Worm (Caenorhabditis elegans): ENCODE results near the gene elmd-1.
"Not testable (repeated sequence)": the region's sequence is repeated elsewhere in the genome, so short reads cannot be mapped to it uniquely, and the experiment has no call there.

elmd-1 gene

DNA sequence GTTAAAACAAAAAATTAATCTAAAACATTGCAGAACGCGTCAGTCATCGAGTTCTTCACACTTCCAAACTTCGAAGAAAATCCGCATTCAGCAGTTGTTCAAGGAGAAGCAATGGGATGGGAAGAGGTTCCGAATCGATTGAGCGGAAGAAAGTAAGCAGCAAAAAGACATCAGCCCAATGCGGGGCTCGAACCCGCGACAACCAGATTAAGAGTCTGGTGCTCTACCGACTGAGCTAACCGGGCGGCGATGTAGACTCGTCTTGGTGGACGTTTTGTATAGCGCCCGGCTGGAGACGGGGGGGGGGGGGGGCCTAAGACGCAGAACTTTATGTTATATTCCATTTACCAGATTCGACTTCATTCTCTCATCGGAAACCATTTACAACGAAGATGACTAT is 37.0 kb downstream of the elmd-1 start (continued):
- TF ChIP-seq madf-5 (GFP tag; IDR thresholded peaks at IDR 0.05) (0 out of 4 replicates have a peak, but pooled peaks of 1 of the 2 experiments have one; percentile 49), ztf-7 (tag; optimal IDR thresholded peaks at IDR 0.05) (no peak), F49E8.2 (tag; optimal IDR thresholded peaks at IDR 0.05; ENCODE audit: borderline replicate concordance) (no peak), zfp-3 (GFP tag; conservative IDR thresholded peaks at IDR 0.05) (peak; percentile 54; the same call in 1 of the 2 replicates), lin-1 (GFP tag; IDR thresholded peaks at IDR 0.05) (peak; percentile 22; the same call in 1 of the 2 replicates), dmd-8 (GFP tag; IDR thresholded peaks at IDR 0.05) (peak; percentile 63; the same call in 1 of the 2 replicates), spr-1 (tag; optimal IDR thresholded peaks at IDR 0.05) (no peak), ctbp-1 (GFP tag; IDR thresholded peaks at IDR 0.05) (0 out of 2 replicates have a peak, but pooled peaks have one; percentile 43), mdt-29 (GFP tag; IDR thresholded peaks at IDR 0.05) (0 out of 2 replicates have a peak, but pooled peaks have one; percentile 14), php-3 (GFP tag; IDR thresholded peaks at IDR 0.05) (0 out of 2 replicates have a peak, but pooled peaks have one; percentile 14)

DNA sequence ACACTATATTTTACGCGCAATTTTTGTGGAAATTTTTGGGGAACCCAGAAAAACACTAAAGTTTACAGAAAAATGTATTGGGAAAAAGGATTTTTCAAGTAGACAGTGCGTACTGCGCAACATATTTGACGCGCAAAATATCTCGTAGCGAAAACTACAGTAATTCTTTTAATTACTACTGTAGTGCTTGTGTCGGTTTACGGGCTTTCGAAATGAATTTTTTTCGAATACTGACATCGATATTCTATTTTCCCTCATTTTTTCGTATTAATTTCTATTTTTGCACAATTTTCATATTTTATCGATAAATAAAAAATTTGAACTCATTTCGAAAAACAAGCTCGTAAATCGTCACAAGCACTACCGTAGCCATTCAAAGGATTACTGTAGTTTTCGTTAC is 38.9 kb downstream of the elmd-1 start:
- TF ChIP-seq spr-3 (GFP tag; optimal IDR thresholded peaks at IDR 0.05) (no peak), nhr-6 (tag; optimal IDR thresholded peaks at IDR 0.05) (no peak), php-3 (GFP tag; IDR thresholded peaks at IDR 0.05) (no peak), ceh-28 (tag; optimal IDR thresholded peaks at IDR 0.05) (no peak), unc-62 (GFP tag; optimal IDR thresholded peaks at IDR 0.05 in 1 of 2) (peak in 1 of 2 experiments; percentile 95), unc-62 (tag; optimal IDR thresholded peaks at IDR 0.05) (no peak), skn-1 (tag; optimal IDR thresholded peaks at IDR 0.05) (no peak), ceh-32 (tag; optimal IDR thresholded peaks at IDR 0.05; ENCODE audit: poor library complexity) (no peak)

DNA sequence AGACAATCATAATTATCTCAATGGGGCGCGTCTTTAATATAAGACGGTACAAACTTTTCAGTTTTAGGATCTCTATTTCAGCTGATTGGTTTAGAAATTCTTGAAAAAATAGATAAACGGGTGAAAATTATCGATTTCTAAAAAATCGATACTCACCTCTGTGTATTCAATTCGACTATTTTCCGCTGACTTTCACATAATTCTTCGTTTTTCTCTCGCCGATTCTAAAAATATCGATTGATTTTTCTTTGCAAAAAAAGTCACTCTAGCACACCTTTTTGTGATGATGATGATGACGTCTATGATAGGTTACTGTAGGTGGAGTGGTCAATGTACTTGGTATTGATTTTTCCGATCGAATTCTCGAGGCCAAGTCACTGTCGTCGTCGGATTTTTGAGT is 40.0 kb downstream of the elmd-1 start:
- TF ChIP-seq ceh-28 (tag; optimal IDR thresholded peaks at IDR 0.05), result peak; percentile 82
- no peak for TF ChIP-seq arid-1 (GFP tag; conservative IDR thresholded peaks at IDR 0.05)

DNA sequence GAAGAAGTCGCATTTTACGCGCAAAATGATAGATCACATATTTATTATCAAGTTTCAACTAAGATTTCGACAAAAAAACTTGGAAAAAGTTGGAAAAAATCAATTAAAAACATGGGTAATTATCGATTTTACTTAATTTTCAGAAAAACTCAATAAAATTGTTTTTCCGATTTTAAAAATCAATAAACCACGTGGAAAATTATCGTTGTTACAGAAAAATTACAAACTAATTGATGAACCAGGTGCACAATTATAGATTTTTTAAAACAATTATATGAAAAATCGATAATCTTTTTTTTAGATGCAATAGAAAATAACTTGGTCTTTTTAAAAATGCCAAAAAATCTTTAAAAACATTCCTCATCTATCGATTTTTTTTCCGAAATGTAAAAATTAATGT is 40.9 kb downstream of the elmd-1 start:
- TF ChIP-seq nhr-41 (GFP tag; IDR thresholded peaks at IDR 0.05) (no peak), ceh-28 (tag; optimal IDR thresholded peaks at IDR 0.05) (peak; percentile 61), egl-27 (tag; optimal IDR thresholded peaks at IDR 0.05) (no peak), lin-38 (GFP tag; IDR thresholded peaks at IDR 0.05) (no peak), spr-1 (tag; optimal IDR thresholded peaks at IDR 0.05) (no peak), fos-1 (tag; optimal IDR thresholded peaks at IDR 0.05) (no peak), ceh-44 (GFP tag; IDR thresholded peaks at IDR 0.05) (no peak)

DNA sequence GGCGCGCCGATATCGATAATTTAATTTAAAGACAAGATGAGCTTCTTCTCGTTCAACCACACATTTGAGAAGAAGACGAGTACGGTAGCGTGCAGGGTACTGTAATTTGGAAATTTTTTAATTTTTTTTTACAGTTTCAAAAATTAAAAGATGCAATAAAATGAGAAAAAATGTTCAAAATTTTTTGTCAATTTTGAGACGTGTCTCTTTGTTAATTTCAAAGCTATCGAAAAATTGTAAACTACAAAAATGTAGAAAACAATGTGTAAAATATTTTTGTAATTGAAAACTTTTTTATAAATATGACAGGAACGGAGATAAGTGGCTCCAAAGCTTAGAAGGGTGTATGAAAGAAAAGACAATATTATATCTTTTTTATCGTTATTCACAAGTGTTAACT is 41.7 kb downstream of the elmd-1 start, which contains the start of gene K01A11.1:
Gene K01A11.1 (minus strand): TSS at position 101 of the 400 bp plus-strand sequence.
- TF ChIP-seq ctbp-1 (GFP tag; IDR thresholded peaks at IDR 0.05) (no peak), php-3 (GFP tag; IDR thresholded peaks at IDR 0.05) (no peak), tra-1 (GFP tag; IDR thresholded peaks at IDR 0.05) (no peak)

DNA sequence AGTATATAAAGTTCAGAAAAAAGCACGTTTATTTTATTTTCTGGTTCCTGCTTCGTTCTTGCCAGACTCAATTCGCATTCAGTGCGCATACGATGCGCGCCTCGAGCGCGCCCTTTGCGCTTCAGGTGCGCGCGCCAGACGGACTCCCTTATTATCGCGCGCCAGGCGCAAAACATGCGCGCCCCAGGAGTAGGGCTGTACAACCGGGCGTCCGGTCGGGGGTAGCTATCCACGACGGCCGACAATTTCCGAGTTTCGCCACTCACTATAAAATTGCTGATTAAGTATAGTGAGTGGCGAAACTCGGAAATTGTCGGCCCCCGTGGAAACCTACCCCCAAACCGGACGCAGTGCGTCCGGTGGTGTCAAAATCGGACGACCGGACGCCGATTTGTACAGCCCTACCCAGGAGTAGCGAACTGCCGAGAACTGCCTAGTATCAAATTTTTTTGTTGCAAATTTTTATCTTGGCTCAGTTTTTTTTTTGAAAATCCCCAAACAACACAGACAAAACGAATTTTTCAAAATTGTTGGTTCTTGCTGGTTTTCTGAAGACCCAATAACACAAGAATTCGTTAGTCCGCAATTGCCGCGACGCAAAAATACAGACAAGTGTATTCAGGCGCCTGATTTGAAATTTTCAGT is 43.9 kb downstream of the elmd-1 start:
- TF ChIP-seq unc-62 (GFP tag; optimal IDR thresholded peaks at IDR 0.05 in 1 of 2) (peak in 1 of 2 experiments; percentile 57), set-16 (GFP tag; IDR thresholded peaks at IDR 0.05) (peak; percentile 84)
- TF ChIP-seq unc-62 (tag; optimal IDR thresholded peaks at IDR 0.05), result not testable (repeated sequence)

DNA sequence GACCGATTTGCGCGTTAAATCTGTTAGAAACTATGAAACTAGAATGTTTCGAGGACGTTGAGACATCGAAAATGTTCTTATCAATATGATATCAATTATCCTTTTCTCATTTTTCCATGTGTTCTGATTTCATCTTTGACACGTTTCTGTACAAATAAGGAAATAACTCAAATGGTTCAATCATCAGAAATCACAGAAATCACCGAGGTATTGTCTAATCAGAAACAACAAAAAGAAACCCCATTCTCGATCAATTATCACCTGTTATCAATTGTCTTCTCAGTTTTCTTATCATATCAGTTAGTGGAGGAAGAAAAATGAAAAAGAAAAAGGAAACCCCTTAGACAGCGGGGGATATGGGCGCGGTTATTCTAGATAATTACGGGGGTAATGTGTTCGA is 45.4 kb downstream of the elmd-1 start:
- no peak for TF ChIP-seq zip-2 (tag; optimal IDR thresholded peaks at IDR 0.05)
- TF ChIP-seq mdl-1 (tag; optimal IDR thresholded peaks at IDR 0.05), result peak in 1 of 2 experiments; percentile 51
- TF ChIP-seq hlh-11 (tag; optimal IDR thresholded peaks at IDR 0.05), result peak; percentile 41
- TF ChIP-seq nhr-237 (tag; optimal IDR thresholded peaks at IDR 0.05), result no peak
- no peak for TF ChIP-seq cey-2 (tag; optimal IDR thresholded peaks at IDR 0.05; ENCODE audit: borderline replicate concordance, insufficient read depth)
- TF ChIP-seq dmd-6 (GFP tag; IDR thresholded peaks at IDR 0.05), result peak; percentile 60
- TF ChIP-seq unc-62 (GFP tag; optimal IDR thresholded peaks at IDR 0.05 in 1 of 2), result peak in 1 of 2 experiments; percentile 99
- TF ChIP-seq unc-62 (tag; optimal IDR thresholded peaks at IDR 0.05), result no peak
- no peak for TF ChIP-seq duxl-1 (tag; optimal IDR thresholded peaks at IDR 0.05; ENCODE audit: poor library complexity)
- peak in 1 of 2 experiments; percentile 4 for TF ChIP-seq lsy-2 (tag; optimal IDR thresholded peaks at IDR 0.05)
- no peak for TF ChIP-seq ces-1 (GFP tag; optimal IDR thresholded peaks at IDR 0.05)
- no peak for TF ChIP-seq nhr-48 (tag; optimal IDR thresholded peaks at IDR 0.05)
- no peak for TF ChIP-seq dmd-8 (GFP tag; IDR thresholded peaks at IDR 0.05)
- TF ChIP-seq nhr-28 (tag; optimal IDR thresholded peaks at IDR 0.05), result peak; percentile 72
- no peak for TF ChIP-seq zag-1 (tag; optimal IDR thresholded peaks at IDR 0.05)
- no peak for TF ChIP-seq nhr-42 (GFP tag; IDR thresholded peaks at IDR 0.05)

Measured in whole organism, L4 larva.